Worm (Caenorhabditis elegans): ENCODE measurements around the gene nuo-1.

nuo-1 gene

DNA sequence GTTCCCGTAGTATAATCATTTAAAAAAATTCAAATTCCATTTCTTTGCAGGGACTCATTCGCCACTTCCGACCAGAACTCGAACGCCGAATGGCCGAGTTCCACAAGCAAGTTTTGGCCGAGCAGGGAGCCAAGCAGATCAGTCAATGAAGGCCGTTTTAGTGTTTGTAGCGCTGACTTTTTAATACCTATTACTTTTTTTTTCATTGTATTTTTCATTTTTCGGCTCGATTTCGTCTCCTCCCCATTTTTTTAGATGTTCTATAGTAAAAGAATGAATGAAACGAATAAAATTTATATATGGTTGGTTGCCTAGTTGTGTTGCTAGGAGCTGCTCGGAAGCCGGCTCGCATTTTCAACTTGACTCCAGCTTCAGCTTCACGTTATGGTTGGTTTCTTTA lies 2.2 kb downstream of the nuo-1 start, which contains the start of gene C09H10.4:
C09H10.4 (plus strand) TSS at position 301 of the 400 bp plus-strand sequence.
- TF ChIP-seq nhr-129 (tag; optimal IDR thresholded peaks at IDR 0.05), result no peak
- TF ChIP-seq elt-1 (tag; optimal IDR thresholded peaks at IDR 0.05), result no peak
- no peak for TF ChIP-seq crh-2 (tag; optimal IDR thresholded peaks at IDR 0.05)
- no peak for TF ChIP-seq F13H6.1 (tag; optimal IDR thresholded peaks at IDR 0.05)
- TF ChIP-seq mdl-1 (tag; optimal IDR thresholded peaks at IDR 0.05), result no peak
- TF ChIP-seq snpc-4 (tag; optimal IDR thresholded peaks at IDR 0.05), result no peak
- no peak for TF ChIP-seq lsy-2 (tag; optimal IDR thresholded peaks at IDR 0.05)
- TF ChIP-seq fos-1 (tag; optimal IDR thresholded peaks at IDR 0.05), result no peak
- TF ChIP-seq sma-3 (GFP tag; optimal IDR thresholded peaks at IDR 0.05), result no peak
- no peak for TF ChIP-seq lin-13 (GFP tag; optimal IDR thresholded peaks at IDR 0.05)
- TF ChIP-seq unc-62 (GFP tag; optimal IDR thresholded peaks at IDR 0.05), result no peak
- TF ChIP-seq nhr-25 (tag; optimal IDR thresholded peaks at IDR 0.05), result no peak
- TF ChIP-seq nhr-10 (tag; optimal IDR thresholded peaks at IDR 0.05), result no peak
- TF ChIP-seq gmeb-1 (tag; optimal IDR thresholded peaks at IDR 0.05), result no peak
- TF ChIP-seq mab-5 (tag; optimal IDR thresholded peaks at IDR 0.05), result no peak
- TF ChIP-seq nhr-77 (tag; optimal IDR thresholded peaks at IDR 0.05), result no peak
- no peak for TF ChIP-seq Y55F3AM.14 (GFP tag; optimal IDR thresholded peaks at IDR 0.05)
- no peak for TF ChIP-seq alr-1 (tag; optimal IDR thresholded peaks at IDR 0.05)
- TF ChIP-seq unc-39 (tag; optimal IDR thresholded peaks at IDR 0.05), result no peak

ce11 chrII:11101171-11101570 lies 3.5 kb downstream of the nuo-1 start:
- no peak for TF ChIP-seq F13H6.1 (tag; optimal IDR thresholded peaks at IDR 0.05)
- no peak for TF ChIP-seq aly-2 (tag; optimal IDR thresholded peaks at IDR 0.05)
- no peak for TF ChIP-seq nhr-25 (tag; optimal IDR thresholded peaks at IDR 0.05)
- TF ChIP-seq egl-27 (tag; optimal IDR thresholded peaks at IDR 0.05), result no peak
- no peak for TF ChIP-seq lin-39 (tag; optimal IDR thresholded peaks at IDR 0.05)
- TF ChIP-seq nhr-77 (tag; optimal IDR thresholded peaks at IDR 0.05), result no peak
- TF ChIP-seq nhr-10 (tag; optimal IDR thresholded peaks at IDR 0.05), result no peak
- TF ChIP-seq ceh-82 (tag; optimal IDR thresholded peaks at IDR 0.05), result no peak
- TF ChIP-seq dmd-4 (tag; optimal IDR thresholded peaks at IDR 0.05), result no peak
- TF ChIP-seq lin-13 (GFP tag; optimal IDR thresholded peaks at IDR 0.05), result no peak
- TF ChIP-seq elt-3 (tag; optimal IDR thresholded peaks at IDR 0.05), result no peak
- no peak for TF ChIP-seq Y55F3AM.14 (GFP tag; optimal IDR thresholded peaks at IDR 0.05)
- TF ChIP-seq ztf-11 (tag; optimal IDR thresholded peaks at IDR 0.05), result no peak
- TF ChIP-seq nhr-11 (tag; optimal IDR thresholded peaks at IDR 0.05), result no peak

DNA sequence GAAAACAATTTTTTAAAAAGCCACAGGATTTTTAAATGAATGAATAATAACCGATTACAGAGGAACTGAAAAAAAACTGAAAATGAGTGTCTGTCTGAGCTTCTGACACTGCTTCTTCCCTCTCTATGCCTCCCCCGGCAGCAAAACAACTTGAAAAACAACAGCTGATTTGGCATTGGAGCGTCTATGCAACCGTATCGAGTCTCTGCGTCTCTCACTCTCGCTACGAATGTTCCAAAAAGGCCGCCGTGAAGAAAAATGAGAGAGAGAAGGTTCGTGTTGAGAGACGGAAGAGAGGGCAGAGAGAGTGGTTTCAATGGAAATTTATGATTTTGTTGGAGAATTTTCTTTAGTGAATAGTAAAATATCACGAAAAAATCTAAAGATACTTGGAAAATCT lies 5.4 kb downstream of the nuo-1 start:
- TF ChIP-seq dmd-4 (tag; optimal IDR thresholded peaks at IDR 0.05) (no peak), unc-39 (tag; optimal IDR thresholded peaks at IDR 0.05) (no peak), lin-13 (GFP tag; optimal IDR thresholded peaks at IDR 0.05) (peak; percentile 51), alr-1 (tag; optimal IDR thresholded peaks at IDR 0.05) (no peak), ceh-82 (tag; optimal IDR thresholded peaks at IDR 0.05) (no peak), lin-11 (tag; optimal IDR thresholded peaks at IDR 0.05) (peak; percentile 68), peb-1 (tag; optimal IDR thresholded peaks at IDR 0.05) (no peak), ceh-16 (tag; optimal IDR thresholded peaks at IDR 0.05) (no peak), nhr-11 (tag; optimal IDR thresholded peaks at IDR 0.05) (no peak), snpc-4 (tag; optimal IDR thresholded peaks at IDR 0.05) (peak; percentile 8), skn-1 (tag; optimal IDR thresholded peaks at IDR 0.05) (no peak), nhr-10 (tag; optimal IDR thresholded peaks at IDR 0.05) (no peak), fos-1 (tag; optimal IDR thresholded peaks at IDR 0.05) (peak; percentile 37), unc-55 (GFP tag; optimal IDR thresholded peaks at IDR 0.05) (peak; percentile 80), nhr-6 (tag; optimal IDR thresholded peaks at IDR 0.05) (no peak), unc-62 (GFP tag; optimal IDR thresholded peaks at IDR 0.05) (no peak), sma-3 (GFP tag; optimal IDR thresholded peaks at IDR 0.05) (peak; percentile 29), lsy-2 (tag; optimal IDR thresholded peaks at IDR 0.05) (peak; percentile 52 to 82), crh-2 (tag; optimal IDR thresholded peaks at IDR 0.05) (peak; percentile 75), Y55F3AM.14 (GFP tag; optimal IDR thresholded peaks at IDR 0.05) (no peak), nhr-129 (tag; optimal IDR thresholded peaks at IDR 0.05) (peak; percentile 89), nhr-25 (tag; optimal IDR thresholded peaks at IDR 0.05) (peak; percentile 20), F13H6.1 (tag; optimal IDR thresholded peaks at IDR 0.05) (peak; percentile 45), C34F6.9 (tag; optimal IDR thresholded peaks at IDR 0.05) (peak; percentile 91), ama-1 (optimal IDR thresholded peaks at IDR 0.05) (no peak), mdl-1 (tag; optimal IDR thresholded peaks at IDR 0.05) (peak in 1 of 2 experiments; percentile 4), gmeb-1 (tag; optimal IDR thresholded peaks at IDR 0.05) (peak; percentile 59), aly-2 (tag; optimal IDR thresholded peaks at IDR 0.05) (no peak), ztf-11 (tag; optimal IDR thresholded peaks at IDR 0.05) (no peak), nhr-237 (tag; optimal IDR thresholded peaks at IDR 0.05) (no peak), elt-3 (tag; optimal IDR thresholded peaks at IDR 0.05) (no peak), mbf-1 (tag; optimal IDR thresholded peaks at IDR 0.05) (no peak), sem-4 (tag; optimal IDR thresholded peaks at IDR 0.05) (no peak), nhr-77 (tag; optimal IDR thresholded peaks at IDR 0.05) (no peak), sma-9 (GFP tag; optimal IDR thresholded peaks at IDR 0.05) (peak; percentile 50), sma-9 (tag; optimal IDR thresholded peaks at IDR 0.05) (no peak)
